Fruit fly (Drosophila melanogaster) whole organism, embryonic: ENCODE results near the gene CG4074.
A peak's percentile ranks its signal among the peaks of the same experiment; 100 is the strongest.

Source experiments
- CG10209 ChIP-seq: fragments of 200-800 bp; sonication (Bioruptor generic); optimal IDR thresholded peaks from 3 replicates; lab custom pipeline; 2017; ENCODE audit warnings: missing biosample characterization, mild to moderate bottlenecking, missing genetic modification characterization, missing genetic modification reagents
- CG10543 ChIP-seq: fragments of 200-800 bp; sonication (Bioruptor generic); optimal IDR thresholded peaks from 3 replicates; lab custom pipeline; 2017; ENCODE audit warnings: missing biosample characterization, mild to moderate bottlenecking, missing genetic modification characterization, moderate library complexity
- CG11695 ChIP-seq: fragments of 200-800 bp; sonication (Bioruptor generic); IDR thresholded peaks from 3 replicates; pipeline ENCODE4 v1.3.6; 2022; ENCODE audit warnings: missing biosample characterization, missing genetic modification characterization
- CG11723 ChIP-seq: fragments of 200-800 bp; sonication (Bioruptor generic); optimal IDR thresholded peaks from 2 replicates; lab custom pipeline; 2017; ENCODE audit warnings: missing biosample characterization, mild to moderate bottlenecking, missing genetic modification characterization
- CG12071 ChIP-seq: fragments of 200-800 bp; sonication (Bioruptor generic); optimal IDR thresholded peaks from 3 replicates; lab custom pipeline; 2018; ENCODE audit warnings: missing biosample characterization, mild to moderate bottlenecking, missing genetic modification characterization
- CG12236 ChIP-seq: fragments of 200-800 bp; sonication (Bioruptor generic); optimal IDR thresholded peaks from 2 replicates; lab custom pipeline; 2016; ENCODE audit warnings: missing biosample characterization, missing genetic modification characterization
- CG14441 ChIP-seq: fragments of 200-800 bp; sonication (Bioruptor generic); IDR thresholded peaks from 2 replicates; pipeline ENCODE4 v1.3.6; 2022; ENCODE audit warnings: missing biosample characterization, missing genetic modification characterization
- CG14667 ChIP-seq: fragments of 200-800 bp; sonication (Bioruptor generic); IDR thresholded peaks from 2 replicates; pipeline ENCODE4 v1.3.6; 2022; ENCODE audit warnings: missing biosample characterization, missing genetic modification characterization
- CG14965 ChIP-seq: fragments of 200-800 bp; sonication (Bioruptor generic); optimal IDR thresholded peaks from 2 replicates; lab custom pipeline; 2016; ENCODE audit warnings: missing biosample characterization, missing genetic modification characterization, borderline replicate concordance
- CG15479 ChIP-seq: fragments of 200-800 bp; sonication (Bioruptor generic); optimal IDR thresholded peaks from 3 replicates; lab custom pipeline; 2019; ENCODE audit warnings: missing biosample characterization, mild to moderate bottlenecking, missing genetic modification characterization, moderate library complexity
- CG17359 ChIP-seq: fragments of 200-800 bp; sonication (Bioruptor generic); optimal IDR thresholded peaks from 3 replicates; lab custom pipeline; 2018; ENCODE audit warnings: missing biosample characterization, mild to moderate bottlenecking, missing genetic modification characterization, moderate library complexity
- CG30020 ChIP-seq: fragments of 200-800 bp; optimal IDR thresholded peaks from 2 replicates; lab custom pipeline; 2019; ENCODE audit warnings: missing biosample characterization, mild to moderate bottlenecking, missing genetic modification characterization, moderate library complexity
- CG31441 ChIP-seq: fragments of 200-800 bp; sonication (Bioruptor generic); IDR thresholded peaks from 2 replicates; pipeline ENCODE4 v1.3.6; 2022; ENCODE audit warnings: missing biosample characterization, missing genetic modification characterization
- CG34422 ChIP-seq: fragments of 200-800 bp; sonication (Bioruptor generic); IDR thresholded peaks from 3 replicates; pipeline ENCODE4 v1.3.6; 2022; ENCODE audit warnings: missing biosample characterization, missing genetic modification characterization
- CG4282 ChIP-seq: fragments of 200-800 bp; sonication (Bioruptor generic); optimal IDR thresholded peaks from 2 replicates; lab custom pipeline; 2016; ENCODE audit warnings: missing biosample characterization, missing genetic modification characterization
- CG4820 ChIP-seq: fragments of 200-800 bp; sonication (Bioruptor generic); optimal IDR thresholded peaks from 3 replicates; lab custom pipeline; 2016; ENCODE audit warnings: missing biosample characterization, missing genetic modification characterization
- CG5953 ChIP-seq: fragments of 200-800 bp; sonication (Bioruptor generic); IDR thresholded peaks from 2 replicates; pipeline ENCODE4 v1.3.6; 2022; ENCODE audit warnings: missing biosample characterization, missing genetic modification characterization
- CG6765 ChIP-seq: fragments of 200-800 bp; sonication (Bioruptor generic); optimal IDR thresholded peaks from 3 replicates; lab custom pipeline; 2017; ENCODE audit warnings: missing biosample characterization, mild to moderate bottlenecking, missing genetic modification characterization
- CG6854 ChIP-seq: fragments of 200-800 bp; sonication (Bioruptor generic); optimal IDR thresholded peaks from 3 replicates; lab custom pipeline; 2017; ENCODE audit warnings: missing biosample characterization, mild to moderate bottlenecking, missing genetic modification characterization
- CG7357 ChIP-seq: fragments of 200-800 bp; sonication (Bioruptor generic); IDR thresholded peaks from 3 replicates; pipeline ENCODE4 v1.3.6; 2022; ENCODE audit warnings: missing biosample characterization, missing genetic modification characterization
- CG7987 ChIP-seq: fragments of 200-800 bp; sonication (Bioruptor generic); optimal IDR thresholded peaks from 2 replicates; lab custom pipeline; 2018; ENCODE audit warnings: missing biosample characterization, mild to moderate bottlenecking, missing genetic modification characterization, moderate library complexity
- CG9876 ChIP-seq: fragments of 200-800 bp; sonication (Bioruptor generic); optimal IDR thresholded peaks from 2 replicates; lab custom pipeline; 2016; ENCODE audit warnings: missing biosample characterization, missing genetic modification characterization
- Dad ChIP-seq: fragments of 200-800 bp; sonication (Bioruptor generic); optimal IDR thresholded peaks from 3 replicates; lab custom pipeline; 2016; ENCODE audit warnings: missing biosample characterization, missing genetic modification characterization
- E2f2 ChIP-seq: fragments of 200-800 bp; sonication (Bioruptor generic); IDR thresholded peaks from 2 replicates; pipeline ENCODE4 v1.3.6; 2022; ENCODE audit warnings: missing biosample characterization, missing genetic modification characterization
- Fer3 ChIP-seq: fragments of 200-800 bp; sonication (Bioruptor generic); optimal IDR thresholded peaks from 2 replicates; lab custom pipeline; 2018; ENCODE audit warnings: missing biosample characterization, mild to moderate bottlenecking, missing genetic modification characterization, moderate library complexity
- Gug ChIP-seq: fragments of 200-800 bp; sonication (Bioruptor generic); IDR thresholded peaks from 4 replicates; pipeline ENCODE4 v1.3.6; 2022; ENCODE audit warnings: missing biosample characterization, missing genetic modification characterization
- H2.0 ChIP-seq: fragments of 200-800 bp; sonication (Bioruptor generic); IDR thresholded peaks from 2 replicates; pipeline ENCODE4 v1.3.6; 2022; ENCODE audit warnings: missing biosample characterization, missing genetic modification characterization
- Hr51 ChIP-seq, 2 experiments: fragments of 200-800 bp; sonication (Bioruptor generic); optimal IDR thresholded peaks; 2 replicates in 1 of 2; 3 replicates in 1 of 2; lab custom pipeline; 2016 to 2018; ENCODE audit warnings: missing biosample characterization in 2 of 2, missing genetic modification characterization in 2 of 2, mild to moderate bottlenecking in 1 of 2, moderate library complexity in 1 of 2
- Ravus ChIP-seq: fragments of 200-800 bp; sonication (Bioruptor generic); IDR thresholded peaks from 2 replicates; pipeline ENCODE4 v1.3.6; 2022; ENCODE audit warnings: missing biosample characterization, missing genetic modification characterization
- Sry-δ ChIP-seq: fragments of 200-800 bp; sonication (Bioruptor generic); optimal IDR thresholded peaks from 2 replicates; lab custom pipeline; 2016; ENCODE audit warnings: missing biosample characterization, missing genetic modification characterization
- TFAM ChIP-seq: fragments of 200-800 bp; sonication (Bioruptor generic); optimal IDR thresholded peaks from 2 replicates; lab custom pipeline; 2017; ENCODE audit warnings: missing biosample characterization, missing genetic modification characterization, inconsistent platforms
- Usf ChIP-seq: fragments of 200-800 bp; sonication (Bioruptor generic); optimal IDR thresholded peaks from 2 replicates; lab custom pipeline; 2017; ENCODE audit warnings: missing genotype, missing biosample characterization, missing genetic modification characterization
- ato ChIP-seq: fragments of 200-800 bp; sonication (Bioruptor generic); IDR thresholded peaks from 2 replicates; pipeline ENCODE4 v1.3.6; 2022; ENCODE audit warnings: missing biosample characterization, missing genetic modification characterization; ENCODE audit not compliant: partially characterized antibody
- bbx ChIP-seq: fragments of 200-800 bp; sonication (Bioruptor generic); IDR thresholded peaks from 2 replicates; pipeline ENCODE4 v1.3.6; 2022; ENCODE audit warnings: missing biosample characterization, missing genetic modification characterization; ENCODE audit not compliant: partially characterized antibody
- danr ChIP-seq: fragments of 200-800 bp; sonication (Bioruptor generic); IDR thresholded peaks from 2 replicates; pipeline ENCODE4 v1.3.6; 2022; ENCODE audit warnings: missing biosample characterization, missing genetic modification characterization
- dmrt11E ChIP-seq: fragments of 200-800 bp; sonication (Bioruptor generic); optimal IDR thresholded peaks from 3 replicates; lab custom pipeline; 2018; ENCODE audit warnings: missing biosample characterization, mild to moderate bottlenecking, missing genetic modification characterization, moderate library complexity
- fu2 ChIP-seq: fragments of 200-800 bp; sonication (Bioruptor generic); optimal IDR thresholded peaks from 2 replicates; lab custom pipeline; 2016; ENCODE audit warnings: missing biosample characterization, missing genetic modification characterization
- ham ChIP-seq: fragments of 200-800 bp; sonication (Bioruptor generic); IDR thresholded peaks from 2 replicates; pipeline ENCODE4 v1.3.6; 2022; ENCODE audit warnings: missing biosample characterization, missing genetic modification characterization
- jing ChIP-seq: fragments of 200-800 bp; sonication (Bioruptor generic); optimal IDR thresholded peaks from 2 replicates; lab custom pipeline; 2018; ENCODE audit warnings: missing biosample characterization, mild to moderate bottlenecking, missing genetic modification characterization
- lola ChIP-seq, 3 experiments: fragments of >200 bp in 2 of 3; fragments of 200-800 bp in 1 of 3; sonication (Bioruptor generic) in 1 of 3; optimal IDR thresholded peaks; 2 replicates each; lab custom pipeline; 2017 to 2019; ENCODE audit warnings: missing biosample characterization in 3 of 3, missing genetic modification characterization in 3 of 3, mild to moderate bottlenecking in 1 of 3, moderate library complexity in 1 of 3
- maf-S ChIP-seq: fragments of 200-800 bp; sonication (Bioruptor generic); optimal IDR thresholded peaks from 2 replicates; lab custom pipeline; 2016; ENCODE audit warnings: missing biosample characterization, missing genetic modification characterization
- pzg ChIP-seq: fragments of 200-800 bp; sonication (Bioruptor generic); optimal IDR thresholded peaks from 3 replicates; lab custom pipeline; 2018; ENCODE audit warnings: missing biosample characterization, mild to moderate bottlenecking, missing genetic modification characterization, moderate library complexity
- salm ChIP-seq: fragments of 200-800 bp; sonication (Bioruptor generic); optimal IDR thresholded peaks from 2 replicates; lab custom pipeline; 2018; ENCODE audit warnings: missing biosample characterization, mild to moderate bottlenecking, missing genetic modification characterization
- sens-2 ChIP-seq: fragments of 200-800 bp; sonication (Bioruptor generic); IDR thresholded peaks from 2 replicates; pipeline ENCODE4 v1.3.6; 2022; ENCODE audit warnings: missing biosample characterization, missing genetic modification characterization
- stc ChIP-seq: fragments of 200-800 bp; sonication (Bioruptor generic); IDR thresholded peaks from 2 replicates; pipeline ENCODE4 v1.3.6; 2022; ENCODE audit warnings: missing biosample characterization, missing genetic modification characterization
- tio ChIP-seq: fragments of 200-800 bp; sonication (Bioruptor generic); optimal IDR thresholded peaks from 2 replicates; lab custom pipeline; 2017; ENCODE audit warnings: missing biosample characterization, missing genetic modification characterization, inconsistent platforms
- tup ChIP-seq: fragments of 200-800 bp; sonication (Bioruptor generic); optimal IDR thresholded peaks from 2 replicates; lab custom pipeline; 2016; ENCODE audit warnings: missing biosample characterization, mild to moderate bottlenecking, missing genetic modification characterization, moderate library complexity
- wdn ChIP-seq: fragments of 200-800 bp; sonication (Bioruptor generic); IDR thresholded peaks from 2 replicates; pipeline ENCODE4 v1.3.6; 2022; ENCODE audit warnings: missing biosample characterization, missing genetic modification characterization
- zfh1 ChIP-seq: fragments of 200-800 bp; sonication (Bioruptor generic); IDR thresholded peaks from 3 replicates; pipeline ENCODE4 v1.3.6; 2022; ENCODE audit warnings: missing biosample characterization, missing genetic modification characterization

Gene CG4074

DNA sequence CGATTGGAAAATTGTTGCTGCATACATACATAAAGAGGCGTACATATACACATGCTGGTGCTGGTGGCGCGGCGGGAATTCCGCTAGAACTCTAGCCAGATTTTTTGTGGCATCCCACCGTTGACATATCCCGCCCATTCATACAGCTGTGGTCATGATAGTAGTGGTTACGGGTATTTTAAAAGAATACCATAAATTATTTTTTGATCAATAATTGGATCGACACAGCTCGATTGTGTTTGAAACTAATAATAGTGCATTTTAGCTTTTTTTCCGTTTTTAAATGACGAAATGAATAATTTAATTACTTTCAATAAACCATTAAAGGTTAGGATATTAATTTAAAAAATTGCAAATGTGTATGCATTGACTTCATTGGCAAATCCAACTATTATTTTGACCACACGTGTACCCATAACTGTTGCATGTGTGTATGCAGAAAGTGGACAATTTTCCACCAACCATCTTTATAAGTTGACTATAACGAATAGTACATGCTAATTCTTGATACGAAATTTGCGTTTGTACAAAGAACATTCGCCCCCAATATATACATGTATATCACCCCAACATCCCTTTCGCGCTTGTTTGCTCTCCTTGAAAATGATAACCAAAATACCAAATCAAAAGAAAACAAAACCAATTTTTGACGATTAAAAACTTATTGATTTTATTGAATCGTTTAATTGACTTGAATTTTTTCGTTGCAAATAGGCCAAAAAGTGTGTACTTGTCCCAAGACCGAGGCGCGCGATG lies 2.8 kb upstream of the CG4074 start (continued):
- TF ChIP-seq zfh1 (GFP tag; lab: Robert Waterston, UW): peak; percentile 79
- peak; percentile 40 for TF ChIP-seq Usf (GFP tag; lab: Kevin White, UChicago)
- peak; percentile 87 for TF ChIP-seq CG34422 (GFP tag; lab: Robert Waterston, UW)
- peak; percentile 58 for TF ChIP-seq sens-2 (GFP tag; lab: Robert Waterston, UW)
- TF ChIP-seq CG31441 (GFP tag; lab: Robert Waterston, UW): peak; percentile 81
- no peak for TF ChIP-seq CG14667 (GFP tag; lab: Robert Waterston, UW)
- no peak for TF ChIP-seq bbx (GFP tag; lab: Robert Waterston, UW)
- TF ChIP-seq E2f2 (GFP tag; lab: Robert Waterston, UW): peak; percentile 58
- peak; percentile 8 for TF ChIP-seq CG9876
- TF ChIP-seq CG11695 (GFP tag; lab: Robert Waterston, UW): peak; percentile 89
- no peak for TF ChIP-seq CG14965 (GFP tag; lab: Kevin White, UChicago)
- peak; percentile 43 for TF ChIP-seq CG7987 (GFP tag; lab: Kevin White, UChicago)
- peak; percentile 58; the same call in 1 of the 2 replicates for TF ChIP-seq wdn (GFP tag; lab: Robert Waterston, UW)
- peak; percentile 65 for TF ChIP-seq maf-S
- TF ChIP-seq CG10543 (GFP tag; lab: Kevin White, UChicago): no peak
- peak; percentile 71; the same call in 3 of the 4 replicates for TF ChIP-seq Gug
- no peak for TF ChIP-seq CG15479 (GFP tag; lab: Kevin White, UChicago)
- TF ChIP-seq danr (GFP tag; lab: Robert Waterston, UW): peak; percentile 55
- peak; percentile 29 for TF ChIP-seq tup (GFP tag; lab: Kevin White, UChicago)
- peak; percentile 12 for TF ChIP-seq pzg (GFP tag; lab: Kevin White, UChicago)
- peak; percentile 71 for TF ChIP-seq CG4820 (GFP tag; lab: Kevin White, UChicago)
- peak; percentile 42; the same call in 1 of the 2 replicates for TF ChIP-seq Ravus (GFP tag; lab: Robert Waterston, UW)
- TF ChIP-seq jing (GFP tag; lab: Kevin White, UChicago): peak; percentile 53
- no peak for TF ChIP-seq ato (GFP tag; lab: Robert Waterston, UW)
- TF ChIP-seq CG4282 (GFP tag; lab: Kevin White, UChicago): no peak
- TF ChIP-seq CG6765 (GFP tag; lab: Kevin White, UChicago): peak; percentile 42
- TF ChIP-seq Dad (GFP tag; lab: Kevin White, UChicago): peak; percentile 69
- peak; percentile 81 for TF ChIP-seq CG14441 (GFP tag; lab: Robert Waterston, UW)
- peak; percentile 45 for TF ChIP-seq CG12236 (GFP tag; lab: Kevin White, UChicago)
- peak; percentile 71 for TF ChIP-seq tio (GFP tag; lab: Kevin White, UChicago)
- no peak for TF ChIP-seq ham (GFP tag; lab: Robert Waterston, UW)
- peak; percentile 4 for TF ChIP-seq CG11723 (GFP tag; lab: Kevin White, UChicago)
- peak; percentile 83 for TF ChIP-seq CG5953 (GFP tag; lab: Robert Waterston, UW)
- TF ChIP-seq H2.0: peak; percentile 81
- peak; percentile 2 for TF ChIP-seq fu2 (GFP tag; lab: Kevin White, UChicago)
- peak; percentile 84 for TF ChIP-seq Fer3 (tag; lab: Kevin White, UChicago)
- TF ChIP-seq dmrt11E (tag; lab: Kevin White, UChicago): peak; percentile 70
- TF ChIP-seq salm (tag; lab: Kevin White, UChicago): peak; percentile 67
- TF ChIP-seq CG6854 (GFP tag; lab: Kevin White, UChicago): peak; percentile 70
- TF ChIP-seq CG17359 (tag; lab: Kevin White, UChicago): peak; percentile 86
- TF ChIP-seq Sry-δ (GFP tag; lab: Kevin White, UChicago): peak; percentile 29
- TF ChIP-seq lola (GFP tag; optimal IDR thresholded peaks at IDR 0.05; lab: Kevin White, UChicago): peak in 1 of 3 experiments; percentile 63
- TF ChIP-seq stc (GFP tag; lab: Robert Waterston, UW): peak; percentile 84
- peak; percentile 85 for TF ChIP-seq CG12071 (GFP tag; lab: Kevin White, UChicago)
- no peak for TF ChIP-seq CG30020 (tag; lab: Kevin White, UChicago)
- TF ChIP-seq Hr51 (GFP tag; optimal IDR thresholded peaks at IDR 0.05; lab: Kevin White, UChicago): peak; percentile 37 to 85
- TF ChIP-seq TFAM: no peak
- peak; percentile 77 for TF ChIP-seq CG10209 (GFP tag; lab: Kevin White, UChicago)
- TF ChIP-seq CG7357 (GFP tag; lab: Robert Waterston, UW): peak; percentile 54; the same call in 2 of the 3 replicates
